Fruit fly (Drosophila melanogaster): ENCODE results near the gene CG3223.

The CG3223 gene

dm6 chr3R:8013121-8014009 lies 4.2 kb downstream of the CG3223 start, which contains the start of the genes CG10435 and Pbp95 (continued):
- TF ChIP-seq BtbVII (GFP tag; optimal IDR thresholded peaks at IDR 0.05) (no peak), Meics (GFP tag; optimal IDR thresholded peaks at IDR 0.05) (no peak), grau (tag; optimal IDR thresholded peaks at IDR 0.05) (no peak), CG3995 (GFP tag; optimal IDR thresholded peaks at IDR 0.05) (peak; percentile 57), zf30C (GFP tag; optimal IDR thresholded peaks at IDR 0.05) (no peak), hkb (optimal IDR thresholded peaks at IDR 0.05) (no peak), hkb (GFP tag; IDR thresholded peaks at IDR 0.05) (no peak), pho (GFP tag; optimal IDR thresholded peaks at IDR 0.05) (peak; percentile 59), vvl (GFP tag; IDR thresholded peaks at IDR 0.05) (peak; percentile 82), CG2120 (GFP tag; optimal IDR thresholded peaks at IDR 0.05) (peak; percentile 73), her (GFP tag; optimal IDR thresholded peaks at IDR 0.05) (peak; percentile 45), dmrt99B (tag; optimal IDR thresholded peaks at IDR 0.05) (no peak), Hr78 (GFP tag; optimal IDR thresholded peaks at IDR 0.05) (no peak), pita (GFP tag; optimal IDR thresholded peaks at IDR 0.05) (no peak), kah (GFP tag; optimal IDR thresholded peaks at IDR 0.05) (no peak), CG3847 (GFP tag; IDR thresholded peaks at IDR 0.05) (peak; percentile 60), jumu (GFP tag; optimal IDR thresholded peaks at IDR 0.05) (no peak), CG10959 (GFP tag; IDR thresholded peaks at IDR 0.05) (no peak), tll (GFP tag; optimal IDR thresholded peaks at IDR 0.05) (peak in 1 of 2 experiments; percentile 98), CG33557 (GFP tag; optimal IDR thresholded peaks at IDR 0.05) (no peak), dati (GFP tag; IDR thresholded peaks at IDR 0.05) (no peak), CG9727 (GFP tag; optimal IDR thresholded peaks at IDR 0.05) (peak; percentile 67), peb (GFP tag; IDR thresholded peaks at IDR 0.05) (no peak), CG32767 (GFP tag; IDR thresholded peaks at IDR 0.05) (no peak), Rfx (GFP tag; IDR thresholded peaks at IDR 0.05) (peak; percentile 81), CG4424 (GFP tag; optimal IDR thresholded peaks at IDR 0.05) (peak; percentile 52), CG17328 (GFP tag; IDR thresholded peaks at IDR 0.05) (peak; percentile 50; the same call in 1 of the 2 replicates), gt (GFP tag; IDR thresholded peaks at IDR 0.05) (no peak), CG5953 (GFP tag; IDR thresholded peaks at IDR 0.05) (0 out of 2 replicates have a peak, but pooled peaks have one; percentile 33), schlank (tag; optimal IDR thresholded peaks at IDR 0.05) (no peak), sob (GFP tag; IDR thresholded peaks at IDR 0.05) (peak; percentile 72), ttk (GFP tag; IDR thresholded peaks at IDR 0.05) (no peak), CG9797 (GFP tag; optimal IDR thresholded peaks at IDR 0.05) (no peak), CG11695 (GFP tag; IDR thresholded peaks at IDR 0.05) (peak; percentile 51; the same call in 1 of the 3 replicates), Atf3 (GFP tag; optimal IDR thresholded peaks at IDR 0.05) (peak; percentile 28), ERR (GFP tag; optimal IDR thresholded peaks at IDR 0.05) (no peak), CG1792 (GFP tag; optimal IDR thresholded peaks at IDR 0.05) (no peak), zfh2 (GFP tag; optimal IDR thresholded peaks at IDR 0.05) (peak; percentile 68), CG15073 (GFP tag; optimal IDR thresholded peaks at IDR 0.05) (no peak), CG15601 (tag; optimal IDR thresholded peaks at IDR 0.05) (no peak), dpn (GFP tag; optimal IDR thresholded peaks at IDR 0.05) (peak; percentile 43 to 48), CG3163 (GFP tag; optimal IDR thresholded peaks at IDR 0.05) (no peak), sd (tag; optimal IDR thresholded peaks at IDR 0.05) (no peak), Adf1 (GFP tag; IDR thresholded peaks at IDR 0.05) (0 out of 2 replicates have a peak, but pooled peaks have one; percentile 18), CG31365 (tag; optimal IDR thresholded peaks at IDR 0.05) (no peak), CG13424 (tag; optimal IDR thresholded peaks at IDR 0.05) (peak; percentile 25), Gug (GFP tag; IDR thresholded peaks at IDR 0.05) (peak; percentile 70; the same call in 2 of the 4 replicates), sug (tag; optimal IDR thresholded peaks at IDR 0.05) (no peak), fd3F (GFP tag; optimal IDR thresholded peaks at IDR 0.05) (peak; percentile 31), lmd (GFP tag; IDR thresholded peaks at IDR 0.05) (peak; percentile 38; the same call in 1 of the 2 replicates)
